Fruit fly (Drosophila melanogaster) whole organism, pupa: ENCODE results near the gene BNIP3.

Source experiments
- CG10348 ChIP-seq: fragments of 200-800 bp; sonication (Bioruptor generic); IDR thresholded peaks from 2 replicates; pipeline ENCODE4 v1.3.6; 2022; ENCODE audit warnings: missing biosample characterization, missing genetic modification characterization
- CG12605 ChIP-seq: fragments of 200-800 bp; sonication (Bioruptor generic); IDR thresholded peaks from 2 replicates; pipeline ENCODE4 v1.3.6; 2022; ENCODE audit warnings: missing biosample characterization, missing genetic modification characterization
- CG13204 ChIP-seq: fragments of 200-800 bp; sonication (Bioruptor generic); optimal IDR thresholded peaks from 2 replicates; lab custom pipeline; 2018; ENCODE audit warnings: missing biosample characterization, mild to moderate bottlenecking, missing genetic modification characterization, moderate library complexity
- CG14655 ChIP-seq: fragments of 200-800 bp; sonication (Bioruptor generic); optimal IDR thresholded peaks from 3 replicates; lab custom pipeline; 2017; ENCODE audit warnings: mild to moderate bottlenecking, missing biosample characterization, missing genetic modification reagents, missing genetic modification characterization
- CG15710 ChIP-seq: fragments of 200-800 bp; sonication (Bioruptor generic); optimal IDR thresholded peaks from 2 replicates; lab custom pipeline; 2018; ENCODE audit warnings: missing biosample characterization, mild to moderate bottlenecking, missing genetic modification characterization, moderate library complexity
- CG17806 ChIP-seq: fragments of 200-800 bp; sonication (Bioruptor generic); optimal IDR thresholded peaks from 2 replicates; lab custom pipeline; 2018; ENCODE audit warnings: missing biosample characterization, mild to moderate bottlenecking, missing genetic modification characterization, moderate library complexity
- CG32121 ChIP-seq: fragments of 200-800 bp; sonication (Bioruptor generic); IDR thresholded peaks from 2 replicates; pipeline ENCODE4 v1.3.6; 2022; ENCODE audit warnings: missing biosample characterization, missing genetic modification characterization
- CG34367 ChIP-seq: fragments of 200-800 bp; sonication (Bioruptor generic); optimal IDR thresholded peaks from 2 replicates; lab custom pipeline; 2018; ENCODE audit warnings: missing biosample characterization, mild to moderate bottlenecking, missing genetic modification characterization
- CG4496 ChIP-seq: fragments of 200-800 bp; sonication (Bioruptor generic); IDR thresholded peaks from 3 replicates; pipeline ENCODE4 v1.3.6; 2022; ENCODE audit warnings: missing biosample characterization, missing genetic modification characterization
- CG8159 ChIP-seq: fragments of 200-800 bp; sonication (Bioruptor generic); optimal IDR thresholded peaks from 3 replicates; lab custom pipeline; 2018; ENCODE audit warnings: missing biosample characterization, mild to moderate bottlenecking, missing genetic modification characterization, moderate library complexity
- CG8301 ChIP-seq: fragments of 200-800 bp; sonication (Bioruptor generic); optimal IDR thresholded peaks from 2 replicates; lab custom pipeline; 2018; ENCODE audit warnings: missing biosample characterization, mild to moderate bottlenecking, missing genetic modification characterization
- CG9948 ChIP-seq: fragments of 200-800 bp; sonication (Bioruptor generic); optimal IDR thresholded peaks from 2 replicates; lab custom pipeline; 2018; ENCODE audit warnings: missing biosample characterization, mild to moderate bottlenecking, missing genetic modification characterization, moderate library complexity
- D1 ChIP-seq: fragments of 200-800 bp; sonication (Bioruptor generic); optimal IDR thresholded peaks from 2 replicates; lab custom pipeline; 2018; ENCODE audit warnings: missing biosample characterization, mild to moderate bottlenecking, missing genetic modification characterization, moderate library complexity
- EcR ChIP-seq: fragments of 200-800 bp; sonication (Bioruptor generic); optimal IDR thresholded peaks from 3 replicates; lab custom pipeline; 2019; ENCODE audit warnings: missing biosample characterization, missing genetic modification characterization, mild to moderate bottlenecking, moderate library complexity, missing genetic modification reagents
- Ets98B ChIP-seq: fragments of 200-800 bp; sonication (Bioruptor generic); IDR thresholded peaks from 2 replicates; pipeline ENCODE4 v1.3.6; 2022; ENCODE audit warnings: missing biosample characterization, missing genetic modification characterization
- Pif1A ChIP-seq: fragments of 200-800 bp; sonication (Bioruptor generic); optimal IDR thresholded peaks from 3 replicates; lab custom pipeline; 2016; ENCODE audit warnings: missing biosample characterization, missing genetic modification characterization
- Pif1B ChIP-seq: fragments of 200-800 bp; sonication (Bioruptor generic); optimal IDR thresholded peaks from 3 replicates; lab custom pipeline; 2016; ENCODE audit warnings: missing biosample characterization, missing genetic modification characterization
- Snoo ChIP-seq: fragments of 200-800 bp; sonication (Bioruptor generic); optimal IDR thresholded peaks from 3 replicates; lab custom pipeline; 2017; ENCODE audit warnings: missing biosample characterization, mild to moderate bottlenecking, missing genetic modification characterization, inconsistent platforms
- fd96Ca ChIP-seq: fragments of 200-800 bp; sonication (Bioruptor generic); IDR thresholded peaks from 3 replicates; pipeline ENCODE4 v1.3.6; 2022; ENCODE audit warnings: missing biosample characterization, missing genetic modification characterization
- gl ChIP-seq: fragments of 200-800 bp; sonication (Bioruptor generic); optimal IDR thresholded peaks from 2 replicates; lab custom pipeline; 2018; ENCODE audit warnings: missing biosample characterization, mild to moderate bottlenecking, missing genetic modification characterization
- rn ChIP-seq: fragments of 200-800 bp; sonication (Bioruptor generic); IDR thresholded peaks from 2 replicates; pipeline ENCODE4 v1.3.6; 2022; ENCODE audit warnings: missing biosample characterization, missing genetic modification characterization

BNIP3 gene

DNA sequence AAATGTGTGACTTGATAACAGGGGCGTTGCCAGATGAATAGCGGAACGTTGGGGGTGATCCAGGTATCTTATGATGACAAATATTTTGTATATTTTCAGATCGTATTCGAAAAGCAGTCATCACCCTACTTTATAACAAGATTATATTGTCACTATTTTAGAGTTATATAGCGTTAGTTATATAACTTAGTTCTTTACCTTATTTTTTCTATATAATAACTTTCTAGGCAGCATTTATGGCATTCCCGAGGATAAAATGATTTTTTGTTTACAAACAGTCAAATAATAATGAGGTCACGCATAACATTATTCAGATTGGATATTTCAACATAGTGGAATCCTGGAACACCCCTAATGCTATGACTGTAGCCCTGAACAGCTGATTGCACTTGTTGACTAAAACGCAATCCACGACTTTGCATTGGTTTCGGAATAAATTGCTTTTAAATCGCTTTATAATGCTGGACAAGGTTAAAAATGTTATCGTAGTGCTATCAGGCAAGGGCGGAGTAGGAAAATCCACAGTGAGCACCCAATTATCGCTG is 7.1 kb upstream of the BNIP3 start, which contains the start of gene Nubp2:
TSS of gene Nubp2 (plus strand) at position 381 of the 545 bp plus-strand sequence.
- peak; percentile 90 for TF ChIP-seq Snoo (tag; lab: Kevin White, UChicago)
- peak; percentile 93 for TF ChIP-seq CG17806
- peak; percentile 85 for TF ChIP-seq D1 (tag; lab: Kevin White, UChicago)
- peak; percentile 86 for TF ChIP-seq Ets98B (GFP tag; lab: Robert Waterston, UW)
- peak; percentile 95 for TF ChIP-seq CG8159 (tag; lab: Kevin White, UChicago)
- TF ChIP-seq fd96Ca (GFP tag; lab: Robert Waterston, UW): peak; percentile 81
- peak; percentile 4 for TF ChIP-seq EcR (GFP tag; lab: Kevin White, UChicago)
- peak; percentile 78 for TF ChIP-seq CG10348 (GFP tag; lab: Robert Waterston, UW)
- peak; percentile 95 for TF ChIP-seq CG9948 (tag; lab: Kevin White, UChicago)
- TF ChIP-seq CG8301 (tag; lab: Kevin White, UChicago): peak; percentile 93
- peak; percentile 86 for TF ChIP-seq CG32121 (GFP tag; lab: Robert Waterston, UW)
- TF ChIP-seq CG4496 (GFP tag; lab: Robert Waterston, UW): peak; percentile 92
- peak; percentile 92 for TF ChIP-seq Pif1A
- peak; percentile 89 for TF ChIP-seq Pif1B (GFP tag; lab: Kevin White, UChicago)
- TF ChIP-seq CG14655 (GFP tag; lab: Kevin White, UChicago): peak; percentile 95
- TF ChIP-seq CG13204 (GFP tag; lab: Kevin White, UChicago): no peak
- TF ChIP-seq rn (GFP tag; lab: Robert Waterston, UW): peak; percentile 84
- peak; percentile 90 for TF ChIP-seq CG34367
- TF ChIP-seq CG12605 (GFP tag; lab: Robert Waterston, UW): peak; percentile 72
- peak; percentile 96 for TF ChIP-seq CG15710
- peak; percentile 78 for TF ChIP-seq gl

DNA sequence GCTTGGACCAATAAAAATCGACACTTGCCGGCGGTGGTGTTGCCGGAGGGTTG is 6.8 kb upstream of the BNIP3 start, which contains the start of gene Pss:
TSS of gene Pss (minus strand) at position 32 of the 53 bp plus-strand sequence.
- no peak for TF ChIP-seq CG8159 (tag; lab: Kevin White, UChicago)
- no peak for TF ChIP-seq CG13204 (GFP tag; lab: Kevin White, UChicago)
- no peak for TF ChIP-seq CG14655 (GFP tag; lab: Kevin White, UChicago)
- no peak for TF ChIP-seq CG12605 (GFP tag; lab: Robert Waterston, UW)

- TF ChIP-seq CG32121 (GFP tag; lab: Robert Waterston, UW) (no peak), CG9948 (tag; lab: Kevin White, UChicago) (no peak), CG14655 (GFP tag; lab: Kevin White, UChicago) (no peak), CG17806 (no peak), CG4496 (GFP tag; lab: Robert Waterston, UW) (no peak), Snoo (tag; lab: Kevin White, UChicago) (no peak), Pif1A (no peak), Ets98B (GFP tag; lab: Robert Waterston, UW) (no peak), CG34367 (no peak), rn (GFP tag; lab: Robert Waterston, UW) (no peak), CG13204 (GFP tag; lab: Kevin White, UChicago) (no peak), Pif1B (GFP tag; lab: Kevin White, UChicago) (no peak), CG10348 (GFP tag; lab: Robert Waterston, UW) (no peak), CG12605 (GFP tag; lab: Robert Waterston, UW) (no peak), D1 (tag; lab: Kevin White, UChicago) (no peak)
These were observed 6.5 kb upstream of the BNIP3 start for dm6 chr3L:20525743-20526142.

DNA sequence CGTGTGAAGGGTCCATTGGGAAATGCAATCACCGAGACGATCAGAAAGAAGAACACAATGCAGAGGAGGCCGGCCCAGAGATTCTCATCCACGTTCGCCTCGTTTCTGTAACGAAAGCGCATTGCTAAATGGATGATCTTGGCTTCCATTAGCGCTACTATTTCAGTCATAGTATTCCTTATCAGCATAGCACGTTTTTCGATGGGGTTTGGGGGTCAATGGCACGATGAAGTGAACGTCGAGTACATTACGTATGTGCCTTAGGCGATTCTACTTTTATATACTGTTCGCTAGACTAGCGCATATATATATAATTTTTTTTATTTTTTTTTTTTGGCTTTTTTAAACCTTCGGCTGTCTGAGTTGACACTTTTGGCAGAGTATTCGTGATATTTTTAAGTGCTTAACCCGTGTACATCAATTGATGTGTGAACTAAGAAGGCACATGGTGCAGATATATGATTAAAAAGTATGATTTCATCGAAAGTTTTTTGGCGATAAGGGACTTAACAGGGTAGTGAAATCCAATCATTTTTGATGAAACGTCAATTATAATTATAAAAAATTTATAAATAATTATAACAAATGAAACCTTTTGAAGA is 5.3 kb upstream of the BNIP3 start:
- TF ChIP-seq CG32121 (GFP tag; lab: Robert Waterston, UW) (peak; percentile 23; the same call in 1 of the 2 replicates), CG4496 (GFP tag; lab: Robert Waterston, UW) (no peak)

dm6 chr3L:20520687-20521169 is 1.5 kb upstream of the BNIP3 start, which contains the start of the genes mTerf3 and CG5104:
Gene mTerf3 (minus strand): TSS chr3L:20520772.
Gene CG5104 (plus strand): TSS chr3L:20521009.
- TF ChIP-seq D1 (tag; lab: Kevin White, UChicago) (no peak), EcR (GFP tag; lab: Kevin White, UChicago) (peak; percentile 3)
- TF ChIP-seq, all 21 proteins: peak for 1

DNA sequence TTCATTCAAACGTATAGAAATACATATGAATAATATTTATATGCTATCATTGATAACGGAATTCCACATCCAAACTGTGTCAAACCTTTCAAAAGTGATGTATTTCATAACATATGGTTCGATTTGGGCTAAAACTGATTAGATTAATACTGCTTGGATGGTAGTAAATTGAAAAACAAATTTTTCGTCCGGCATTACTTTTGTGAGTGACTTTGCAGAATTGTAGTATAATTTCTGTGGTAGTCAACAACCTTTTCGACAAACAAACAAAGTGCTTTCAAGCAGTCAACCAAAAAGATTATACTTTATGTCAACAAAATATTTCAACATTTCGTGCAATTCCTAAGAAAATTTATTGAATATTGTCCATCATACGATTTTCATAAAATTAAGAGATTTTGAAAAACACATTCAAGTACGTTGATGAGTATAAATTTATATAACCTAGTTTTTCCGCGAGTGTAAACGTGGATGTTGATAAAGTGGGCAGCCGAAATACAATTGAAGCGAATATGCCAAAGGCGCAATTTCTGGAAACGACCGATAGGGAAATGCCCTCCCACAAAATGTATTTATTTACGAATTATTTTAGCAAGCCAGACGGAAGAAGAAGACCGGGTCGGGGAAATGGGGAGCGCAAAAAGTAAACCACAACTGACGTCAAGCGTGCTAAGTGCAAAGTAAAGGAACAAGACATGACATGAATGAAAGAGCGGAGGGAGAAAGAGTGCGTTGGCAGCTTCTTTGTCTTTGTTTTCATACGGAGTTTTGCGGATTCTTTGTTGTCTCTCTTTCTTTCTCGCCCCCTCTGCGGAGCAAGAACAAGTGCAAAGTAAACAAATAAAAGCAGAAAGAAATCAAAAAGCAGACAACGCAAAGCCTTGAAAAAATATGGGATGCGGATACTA is 1.0 kb downstream of the BNIP3 start:
- TF ChIP-seq D1 (tag; lab: Kevin White, UChicago) (peak; percentile 44), CG8159 (tag; lab: Kevin White, UChicago) (no peak), CG17806 (peak; percentile 37), CG32121 (GFP tag; lab: Robert Waterston, UW) (peak; percentile 15; the same call in 1 of the 2 replicates), fd96Ca (GFP tag; lab: Robert Waterston, UW) (no peak), CG14655 (GFP tag; lab: Kevin White, UChicago) (peak; percentile 48), CG15710 (peak; percentile 4), CG4496 (GFP tag; lab: Robert Waterston, UW) (peak; percentile 69), Ets98B (GFP tag; lab: Robert Waterston, UW) (0 out of 2 replicates have a peak, but pooled peaks have one; percentile 33), CG10348 (GFP tag; lab: Robert Waterston, UW) (no peak), Pif1A (peak; percentile 24), CG13204 (GFP tag; lab: Kevin White, UChicago) (peak; percentile 67), Pif1B (GFP tag; lab: Kevin White, UChicago) (peak; percentile 54), Snoo (tag; lab: Kevin White, UChicago) (peak; percentile 30), rn (GFP tag; lab: Robert Waterston, UW) (no peak), CG34367 (peak; percentile 19), CG9948 (tag; lab: Kevin White, UChicago) (peak; percentile 7), EcR (GFP tag; lab: Kevin White, UChicago) (peak; percentile 86), CG8301 (tag; lab: Kevin White, UChicago) (no peak), gl (peak; percentile 71), CG12605 (GFP tag; lab: Robert Waterston, UW) (peak; percentile 69)
- TF ChIP-seq, all 21 proteins: peak for 16
